Worm (Caenorhabditis elegans): ENCODE results near the gene tps-2.

ce11 chrII:14605479-14605878 lies 4.8 kb downstream of the tps-2 start, which contains the start of gene F19H8.2:
- TF ChIP-seq C16A3.4 (tag; optimal IDR thresholded peaks at IDR 0.05) (no peak), pqm-1 (tag; optimal IDR thresholded peaks at IDR 0.05) (no peak), lin-14 (GFP tag; optimal IDR thresholded peaks at IDR 0.05) (no peak), ceh-63 (GFP tag; optimal IDR thresholded peaks at IDR 0.05) (no peak), fkh-10 (GFP tag; optimal IDR thresholded peaks at IDR 0.05) (no peak), lin-39 (tag; optimal IDR thresholded peaks at IDR 0.05) (no peak), skn-1 (tag; optimal IDR thresholded peaks at IDR 0.05) (no peak), ceh-90 (tag; optimal IDR thresholded peaks at IDR 0.05) (no peak), ztf-11 (tag; optimal IDR thresholded peaks at IDR 0.05) (no peak), nhr-19 (GFP tag; conservative IDR thresholded peaks at IDR 0.05) (no peak), nhr-20 (tag; optimal IDR thresholded peaks at IDR 0.05) (no peak), snpc-4 (tag; optimal IDR thresholded peaks at IDR 0.05) (no peak), mdl-1 (tag; optimal IDR thresholded peaks at IDR 0.05) (no peak), irx-1 (tag; optimal IDR thresholded peaks at IDR 0.05) (no peak)
